ENCODE assay signal across 1 fruit fly cellular context in genomic region chr2L:13004059-13004870, dm6.
A peak's percentile ranks its signal among the peaks of the same experiment; 100 is the strongest.
TF ChIP-seq lines count a peak whose summit lies in the region.

TSS of gene Vha68-1 (minus strand) at chr2L:13004107.
TSS of gene mTor (plus strand) at chr2L:13004480.

TF ChIP-seq in whole organism, embryonic, 481 proteins besides CTCF, POLR2A, EP300 and RAD21 (continued from another document and continues in another):
- TF ChIP-seq CG6683 (GFP tag; optimal IDR thresholded peaks at IDR 0.05; lab: Kevin White, UChicago) (no peak), Awh (GFP tag; IDR thresholded peaks at IDR 0.05; lab: Robert Waterston, UW) (0 out of 2 replicates have a peak, but pooled peaks have one; percentile 48), CG32767 (GFP tag; IDR thresholded peaks at IDR 0.05; lab: Robert Waterston, UW) (peak; percentile 45; the same call in 1 of the 2 replicates), gem (tag; optimal IDR thresholded peaks at IDR 0.05; lab: Kevin White, UChicago) (peak; percentile 91), Elba2 (GFP tag; optimal IDR thresholded peaks at IDR 0.05; lab: Kevin White, UChicago) (peak; percentile 24), org-1 (GFP tag; optimal IDR thresholded peaks at IDR 0.05; lab: Kevin White, UChicago) (no peak), Doc3 (GFP tag; IDR thresholded peaks at IDR 0.05; lab: Robert Waterston, UW; ENCODE audit: partially characterized antibody) (peak; percentile 64; the same call in 2 of the 3 replicates), sob (GFP tag; IDR thresholded peaks at IDR 0.05; lab: Robert Waterston, UW) (peak; percentile 84), ase (GFP tag; IDR thresholded peaks at IDR 0.05; lab: Robert Waterston, UW) (peak; percentile 74), CG10543 (GFP tag; optimal IDR thresholded peaks at IDR 0.05; lab: Kevin White, UChicago) (peak; percentile 69), CG2199 (GFP tag; IDR thresholded peaks at IDR 0.05; lab: Robert Waterston, UW) (no peak), hb (GFP tag; IDR thresholded peaks at IDR 0.05; lab: Robert Waterston, UW; ENCODE audit: partially characterized antibody) (peak; percentile 84), CG10462 (GFP tag; optimal IDR thresholded peaks at IDR 0.05; lab: Kevin White, UChicago) (peak; percentile 36), CHES-1-like (GFP tag; optimal IDR thresholded peaks at IDR 0.05; lab: Kevin White, UChicago) (peak; percentile 61), CG11247 (GFP tag; IDR thresholded peaks at IDR 0.05; lab: Robert Waterston, UW) (peak; percentile 81), chinmo (GFP tag; IDR thresholded peaks at IDR 0.05; lab: Robert Waterston, UW; ENCODE audit: partially characterized antibody) (0 out of 4 replicates have a peak, but pooled peaks have one; percentile 65), CG15073 (GFP tag; optimal IDR thresholded peaks at IDR 0.05; lab: Kevin White, UChicago) (no peak), Ada2b (GFP tag; IDR thresholded peaks at IDR 0.05; lab: Robert Waterston, UW) (peak; percentile 71), HmgZ (tag; optimal IDR thresholded peaks at IDR 0.05; lab: Kevin White, UChicago) (peak; percentile 57), CG17328 (GFP tag; IDR thresholded peaks at IDR 0.05; lab: Robert Waterston, UW) (peak; percentile 68), Opbp (GFP tag; IDR thresholded peaks at IDR 0.05; lab: Robert Waterston, UW; ENCODE audit: partially characterized antibody) (peak; percentile 82), row (GFP tag; IDR thresholded peaks at IDR 0.05; lab: Robert Waterston, UW) (peak; percentile 92), CG10147 (GFP tag; optimal IDR thresholded peaks at IDR 0.05; lab: Kevin White, UChicago) (no peak), nerfin-2 (GFP tag; IDR thresholded peaks at IDR 0.05; lab: Robert Waterston, UW; ENCODE audit: partially characterized antibody) (peak; percentile 73), CG5245 (GFP tag; optimal IDR thresholded peaks at IDR 0.05; lab: Kevin White, UChicago) (peak; percentile 60), tio (GFP tag; optimal IDR thresholded peaks at IDR 0.05; lab: Kevin White, UChicago) (peak; percentile 78), CG7745 (tag; optimal IDR thresholded peaks at IDR 0.05; lab: Kevin White, UChicago) (no peak), ind (GFP tag; optimal IDR thresholded peaks at IDR 0.05; lab: Kevin White, UChicago) (peak; percentile 84), shn (GFP tag; optimal IDR thresholded peaks at IDR 0.05; lab: Kevin White, UChicago) (peak; percentile 78), Atf3 (GFP tag; optimal IDR thresholded peaks at IDR 0.05; lab: Kevin White, UChicago) (peak; percentile 61), CG12071 (GFP tag; optimal IDR thresholded peaks at IDR 0.05; lab: Kevin White, UChicago) (no peak), wor (GFP tag; IDR thresholded peaks at IDR 0.05; lab: Robert Waterston, UW) (peak; percentile 48), bsh (GFP tag; optimal IDR thresholded peaks at IDR 0.05; lab: Kevin White, UChicago) (peak in 1 of 2 experiments; percentile 72), Sry-δ (GFP tag; optimal IDR thresholded peaks at IDR 0.05; lab: Kevin White, UChicago) (peak; percentile 95), CkIIα-i1 (GFP tag; IDR thresholded peaks at IDR 0.05; lab: Robert Waterston, UW) (no peak), dati (GFP tag; IDR thresholded peaks at IDR 0.05; lab: Robert Waterston, UW) (peak; percentile 36; the same call in 1 of the 2 replicates), sna (GFP tag; IDR thresholded peaks at IDR 0.05; lab: Robert Waterston, UW; ENCODE audit: partially characterized antibody) (peak; percentile 81), Oaz (GFP tag; IDR thresholded peaks at IDR 0.05; lab: Robert Waterston, UW) (0 out of 2 replicates have a peak, but pooled peaks have one; percentile 32), dpn (GFP tag; optimal IDR thresholded peaks at IDR 0.05; lab: Kevin White, UChicago) (peak; percentile 73 to 82), CG10431 (GFP tag; optimal IDR thresholded peaks at IDR 0.05; lab: Kevin White, UChicago) (no peak), CG1024 (GFP tag; IDR thresholded peaks at IDR 0.05; lab: Robert Waterston, UW) (peak; percentile 75), CG9876 (GFP tag; optimal IDR thresholded peaks at IDR 0.05; lab: Kevin White, UChicago) (peak; percentile 72), CG17802 (tag; optimal IDR thresholded peaks at IDR 0.05; lab: Kevin White, UChicago) (peak; percentile 89), CG9797 (GFP tag; optimal IDR thresholded peaks at IDR 0.05; lab: Kevin White, UChicago) (peak; percentile 27), Abd-B (GFP tag; optimal IDR thresholded peaks at IDR 0.05; lab: Kevin White, UChicago) (peak; percentile 90), CG6765 (GFP tag; optimal IDR thresholded peaks at IDR 0.05; lab: Kevin White, UChicago) (peak; percentile 50), salm (tag; optimal IDR thresholded peaks at IDR 0.05; lab: Kevin White, UChicago) (no peak), CG9817 (tag; optimal IDR thresholded peaks at IDR 0.05; lab: Kevin White, UChicago) (peak; percentile 86), CG34224 (GFP tag; IDR thresholded peaks at IDR 0.05; lab: Robert Waterston, UW; ENCODE audit: partially characterized antibody) (peak; percentile 71), ems (GFP tag; optimal IDR thresholded peaks at IDR 0.05; lab: Kevin White, UChicago) (peak; percentile 35), Dfd (GFP tag; optimal IDR thresholded peaks at IDR 0.05; lab: Kevin White, UChicago) (peak in 1 of 2 experiments; percentile 74), CG8765 (GFP tag; IDR thresholded peaks at IDR 0.05; lab: Robert Waterston, UW) (peak; percentile 63; the same call in 1 of the 2 replicates), D19B (GFP tag; optimal IDR thresholded peaks at IDR 0.05; lab: Kevin White, UChicago) (peak; percentile 57), YL-1 (GFP tag; optimal IDR thresholded peaks at IDR 0.05; lab: Kevin White, UChicago) (no peak), CG2116 (GFP tag; optimal IDR thresholded peaks at IDR 0.05; lab: Kevin White, UChicago) (peak; percentile 66), gsb (GFP tag; IDR thresholded peaks at IDR 0.05; lab: Robert Waterston, UW) (no peak), CG14050 (GFP tag; IDR thresholded peaks at IDR 0.05; lab: Robert Waterston, UW) (peak; percentile 54; the same call in 2 of the 3 replicates), peb (GFP tag; IDR thresholded peaks at IDR 0.05; lab: Robert Waterston, UW) (peak; percentile 65), twi (tag; optimal IDR thresholded peaks at IDR 0.05; lab: Kevin White, UChicago) (no peak), HmgD (GFP tag; optimal IDR thresholded peaks at IDR 0.05; lab: Kevin White, UChicago) (peak; percentile 35), Stat92E (GFP tag; optimal IDR thresholded peaks at IDR 0.05; lab: Kevin White, UChicago) (no peak), HLH3B (GFP tag; IDR thresholded peaks at IDR 0.05; lab: Robert Waterston, UW) (peak; percentile 73), E2f2 (GFP tag; IDR thresholded peaks at IDR 0.05; lab: Robert Waterston, UW) (peak; percentile 58), CG10565 (GFP tag; optimal IDR thresholded peaks at IDR 0.05; lab: Kevin White, UChicago) (peak; percentile 9), CG14860 (GFP tag; IDR thresholded peaks at IDR 0.05; lab: Robert Waterston, UW; ENCODE audit: partially characterized antibody) (peak; percentile 83), jumu (GFP tag; optimal IDR thresholded peaks at IDR 0.05; lab: Kevin White, UChicago) (peak; percentile 71), CG17361 (GFP tag; IDR thresholded peaks at IDR 0.05; lab: Robert Waterston, UW) (no peak; the same call in 2 of the 3 replicates), sug (tag; optimal IDR thresholded peaks at IDR 0.05; lab: Kevin White, UChicago) (no peak), Hr3 (GFP tag; optimal IDR thresholded peaks at IDR 0.05; lab: Kevin White, UChicago) (peak; percentile 84), Ssrp (tag; optimal IDR thresholded peaks at IDR 0.05; lab: Kevin White, UChicago) (peak; percentile 80), CG1233 (GFP tag; optimal IDR thresholded peaks at IDR 0.05; lab: Kevin White, UChicago) (peak; percentile 70), unc-4 (GFP tag; IDR thresholded peaks at IDR 0.05; lab: Robert Waterston, UW; ENCODE audit: partially characterized antibody) (peak; percentile 76), br (optimal IDR thresholded peaks at IDR 0.05; lab: Kevin White, UChicago) (no peak), Hr51 (GFP tag; optimal IDR thresholded peaks at IDR 0.05; lab: Kevin White, UChicago) (peak in 1 of 2 experiments; percentile 74), Dad (GFP tag; optimal IDR thresholded peaks at IDR 0.05; lab: Kevin White, UChicago) (peak; percentile 67), Kr (GFP tag; optimal IDR thresholded peaks at IDR 0.05; lab: Kevin White, UChicago) (no peak), CG4617 (GFP tag; optimal IDR thresholded peaks at IDR 0.05; lab: Kevin White, UChicago; ENCODE audit: borderline replicate concordance) (peak; percentile 3), Sry-β (GFP tag; optimal IDR thresholded peaks at IDR 0.05; lab: Kevin White, UChicago) (peak; percentile 46), CrebB (tag; optimal IDR thresholded peaks at IDR 0.05; lab: Kevin White, UChicago) (no peak), CG30431 (GFP tag; optimal IDR thresholded peaks at IDR 0.05; lab: Kevin White, UChicago) (peak; percentile 65), CG18599 (GFP tag; optimal IDR thresholded peaks at IDR 0.05; lab: Kevin White, UChicago) (peak; percentile 78), Dref (GFP tag; IDR thresholded peaks at IDR 0.05; lab: Robert Waterston, UW) (peak; percentile 86), Deaf1 (tag; optimal IDR thresholded peaks at IDR 0.05; lab: Kevin White, UChicago) (no peak), trem (tag; optimal IDR thresholded peaks at IDR 0.05; lab: Kevin White, UChicago) (peak; percentile 68), BEAF-32 (GFP tag; optimal IDR thresholded peaks at IDR 0.05; lab: Kevin White, UChicago) (peak; percentile 89), Gug (GFP tag; IDR thresholded peaks at IDR 0.05; lab: Robert Waterston, UW) (peak; percentile 85), tx (GFP tag; optimal IDR thresholded peaks at IDR 0.05; lab: Kevin White, UChicago) (peak; percentile 83), pho (GFP tag; optimal IDR thresholded peaks at IDR 0.05; lab: Kevin White, UChicago) (peak; percentile 76), CG7786 (GFP tag; optimal IDR thresholded peaks at IDR 0.05; lab: Kevin White, UChicago) (peak; percentile 78), lola (GFP tag; optimal IDR thresholded peaks at IDR 0.05; lab: Kevin White, UChicago) (peak in 1 of 3 experiments; percentile 70), CG31365 (tag; optimal IDR thresholded peaks at IDR 0.05; lab: Kevin White, UChicago) (no peak), CG17186 (GFP tag; optimal IDR thresholded peaks at IDR 0.05; lab: Kevin White, UChicago) (peak; percentile 25), CG11456 (GFP tag; IDR thresholded peaks at IDR 0.05; lab: Robert Waterston, UW) (peak; percentile 82), CG5180 (GFP tag; optimal IDR thresholded peaks at IDR 0.05; lab: Kevin White, UChicago) (no peak), CG11085 (GFP tag; IDR thresholded peaks at IDR 0.05; lab: Robert Waterston, UW) (peak; percentile 56; the same call in 1 of the 2 replicates), CG6272 (GFP tag; IDR thresholded peaks at IDR 0.05; lab: Robert Waterston, UW) (peak; percentile 80), H15 (GFP tag; IDR thresholded peaks at IDR 0.05; lab: Robert Waterston, UW) (peak; percentile 73; the same call in 2 of the 3 replicates), Bgb (GFP tag; IDR thresholded peaks at IDR 0.05; lab: Robert Waterston, UW; ENCODE audit: partially characterized antibody) (peak; percentile 84), H2.0 (GFP tag; IDR thresholded peaks at IDR 0.05; lab: Robert Waterston, UW) (peak; percentile 70), CG13287 (GFP tag; IDR thresholded peaks at IDR 0.05; lab: Robert Waterston, UW; ENCODE audit: partially characterized antibody) (peak; percentile 78), CG4360 (GFP tag; IDR thresholded peaks at IDR 0.05; lab: Robert Waterston, UW) (no peak), CG32532 (GFP tag; IDR thresholded peaks at IDR 0.05; lab: Robert Waterston, UW) (peak; percentile 89), CG10654 (GFP tag; optimal IDR thresholded peaks at IDR 0.05; lab: Kevin White, UChicago) (peak; percentile 78), kay (GFP tag; optimal IDR thresholded peaks at IDR 0.05; lab: Kevin White, UChicago) (peak; percentile 54), CG2129 (GFP tag; IDR thresholded peaks at IDR 0.05; lab: Robert Waterston, UW; ENCODE audit: partially characterized antibody) (no peak), emc (GFP tag; optimal IDR thresholded peaks at IDR 0.05; lab: Kevin White, UChicago) (peak; percentile 26), Oli (tag; optimal IDR thresholded peaks at IDR 0.05; lab: Kevin White, UChicago) (peak; percentile 67), grau (tag; optimal IDR thresholded peaks at IDR 0.05; lab: Kevin White, UChicago) (peak; percentile 83), Six4 (GFP tag; optimal IDR thresholded peaks at IDR 0.05; lab: Kevin White, UChicago) (peak; percentile 66), CG11093 (GFP tag; IDR thresholded peaks at IDR 0.05; lab: Robert Waterston, UW) (peak; percentile 57; the same call in 1 of the 3 replicates), CG3995 (GFP tag; optimal IDR thresholded peaks at IDR 0.05; lab: Kevin White, UChicago) (peak; percentile 37), CG7987 (GFP tag; optimal IDR thresholded peaks at IDR 0.05; lab: Kevin White, UChicago) (peak; percentile 45), so (GFP tag; IDR thresholded peaks at IDR 0.05; lab: Robert Waterston, UW) (no peak), cato (GFP tag; optimal IDR thresholded peaks at IDR 0.05; lab: Kevin White, UChicago; ENCODE audit: borderline replicate concordance) (peak; percentile 65), Atf6 (GFP tag; IDR thresholded peaks at IDR 0.05; lab: Robert Waterston, UW) (peak; percentile 47; the same call in 1 of the 2 replicates), Hand (GFP tag; optimal IDR thresholded peaks at IDR 0.05; lab: Kevin White, UChicago) (no peak), dimm (GFP tag; IDR thresholded peaks at IDR 0.05; lab: Robert Waterston, UW) (no peak), Dbx (GFP tag; IDR thresholded peaks at IDR 0.05; lab: Robert Waterston, UW) (peak; percentile 71), GATAe (GFP tag; conservative IDR thresholded peaks at IDR 0.05; lab: Robert Waterston, UW) (0 out of 2 replicates have a peak, but pooled peaks have one; percentile 47), luna (GFP tag; optimal IDR thresholded peaks at IDR 0.05; lab: Kevin White, UChicago) (peak; percentile 67), CG3726 (GFP tag; IDR thresholded peaks at IDR 0.05; lab: Robert Waterston, UW) (peak; percentile 46; the same call in 1 of the 3 replicates), NFAT (GFP tag; IDR thresholded peaks at IDR 0.05; lab: Robert Waterston, UW) (peak; percentile 88), Ets97D (GFP tag; optimal IDR thresholded peaks at IDR 0.05; lab: Kevin White, UChicago) (peak; percentile 74), kah (GFP tag; optimal IDR thresholded peaks at IDR 0.05; lab: Kevin White, UChicago) (no peak), nerfin-1 (tag; optimal IDR thresholded peaks at IDR 0.05; lab: Kevin White, UChicago) (no peak), CG14441 (GFP tag; IDR thresholded peaks at IDR 0.05; lab: Robert Waterston, UW) (peak; percentile 85), CG2120 (GFP tag; optimal IDR thresholded peaks at IDR 0.05; lab: Kevin White, UChicago) (peak; percentile 88)
